Fruit fly (Drosophila melanogaster) whole organism, embryonic: ENCODE results near the gene Pfdn2.

Experiments used
- CG10959 ChIP-seq: fragments of 200-800 bp; sonication (Bioruptor generic); IDR thresholded peaks from 2 replicates; pipeline ENCODE4 v1.3.6; 2022; ENCODE audit warnings: missing biosample characterization, missing genetic modification characterization
- CG11398 ChIP-seq: fragments of 200-800 bp; sonication (Bioruptor generic); optimal IDR thresholded peaks from 2 replicates; lab custom pipeline; 2016; ENCODE audit warnings: missing biosample characterization, missing genetic modification characterization
- CG11456 ChIP-seq: fragments of 200-800 bp; sonication (Bioruptor generic); IDR thresholded peaks from 3 replicates; pipeline ENCODE4 v1.3.6; 2022; ENCODE audit warnings: missing biosample characterization, missing genetic modification characterization
- CG12236 ChIP-seq: fragments of 200-800 bp; sonication (Bioruptor generic); optimal IDR thresholded peaks from 2 replicates; lab custom pipeline; 2016; ENCODE audit warnings: missing biosample characterization, missing genetic modification characterization
- CG1233 ChIP-seq: fragments of 200-800 bp; sonication (Bioruptor generic); optimal IDR thresholded peaks from 4 replicates; lab custom pipeline; 2018; ENCODE audit warnings: missing biosample characterization, mild to moderate bottlenecking, missing genetic modification characterization
- CG12391 ChIP-seq: fragments of 200-800 bp; sonication (Bioruptor generic); optimal IDR thresholded peaks from 3 replicates; lab custom pipeline; 2018; ENCODE audit warnings: missing biosample characterization, mild to moderate bottlenecking, missing genetic modification characterization, moderate library complexity
- CG15011 ChIP-seq: fragments of 200-800 bp; sonication (Bioruptor generic); optimal IDR thresholded peaks from 3 replicates; lab custom pipeline; 2018; ENCODE audit warnings: missing biosample characterization, mild to moderate bottlenecking, missing genetic modification characterization
- CG15601 ChIP-seq: fragments of 200-800 bp; sonication (Bioruptor generic); optimal IDR thresholded peaks from 3 replicates; lab custom pipeline; 2019; ENCODE audit warnings: missing biosample characterization, mild to moderate bottlenecking, missing genetic modification characterization, moderate library complexity
- CG16779 ChIP-seq: fragments of 200-800 bp; sonication (Bioruptor generic); IDR thresholded peaks from 2 replicates; pipeline ENCODE4 v1.3.6; 2022; ENCODE audit warnings: missing biosample characterization, missing genetic modification characterization
- CG16863 ChIP-seq: fragments of 200-800 bp; sonication (Bioruptor generic); optimal IDR thresholded peaks from 3 replicates; lab custom pipeline; 2016; ENCODE audit warnings: missing biosample characterization, missing genetic modification characterization
- CG17359 ChIP-seq: fragments of 200-800 bp; sonication (Bioruptor generic); optimal IDR thresholded peaks from 3 replicates; lab custom pipeline; 2018; ENCODE audit warnings: missing biosample characterization, mild to moderate bottlenecking, missing genetic modification characterization, moderate library complexity
- CG17361 ChIP-seq: fragments of 200-800 bp; sonication (Bioruptor generic); IDR thresholded peaks from 3 replicates; pipeline ENCODE4 v1.3.6; 2022; ENCODE audit warnings: missing biosample characterization, missing genetic modification characterization
- CG17568 ChIP-seq: fragments of 200-800 bp; sonication (Bioruptor generic); optimal IDR thresholded peaks from 2 replicates; lab custom pipeline; 2018; ENCODE audit warnings: missing biosample characterization, mild to moderate bottlenecking, missing genetic modification characterization, moderate library complexity
- CG18011 ChIP-seq: fragments of 200-800 bp; sonication (Bioruptor generic); optimal IDR thresholded peaks from 2 replicates; lab custom pipeline; 2017; ENCODE audit warnings: missing biosample characterization, missing genetic modification characterization, mild to moderate bottlenecking, moderate library complexity, missing genotype
- CG1832 ChIP-seq: fragments of 200-800 bp; sonication (Bioruptor generic); optimal IDR thresholded peaks from 2 replicates; lab custom pipeline; 2017; ENCODE audit warnings: missing biosample characterization, mild to moderate bottlenecking, missing genetic modification characterization, inconsistent platforms
- CG32767 ChIP-seq: fragments of 200-800 bp; sonication (Bioruptor generic); IDR thresholded peaks from 2 replicates; pipeline ENCODE4 v1.3.6; 2022; ENCODE audit warnings: missing biosample characterization, missing genetic modification characterization
- CG6175 ChIP-seq: fragments of 200-800 bp; sonication (Bioruptor generic); IDR thresholded peaks from 3 replicates; pipeline ENCODE4 v1.3.6; 2022; ENCODE audit warnings: missing biosample characterization, missing genetic modification characterization
- CG7786 ChIP-seq: fragments of 200-800 bp; sonication (Bioruptor generic); optimal IDR thresholded peaks from 2 replicates; lab custom pipeline; 2016; ENCODE audit warnings: missing biosample characterization, missing genetic modification characterization
- CG8924 ChIP-seq: fragments of 200-800 bp; optimal IDR thresholded peaks from 3 replicates; lab custom pipeline; 2019; ENCODE audit warnings: missing biosample characterization, mild to moderate bottlenecking, missing genetic modification characterization, moderate library complexity
- CG9932 ChIP-seq: fragments of 200-800 bp; sonication (Bioruptor generic); IDR thresholded peaks from 2 replicates; pipeline ENCODE4 v1.3.6; 2022; ENCODE audit warnings: missing biosample characterization, missing genetic modification characterization
- D19A ChIP-seq: fragments of 200-800 bp; optimal IDR thresholded peaks from 3 replicates; lab custom pipeline; 2019; ENCODE audit warnings: missing biosample characterization, mild to moderate bottlenecking, missing genetic modification characterization, moderate library complexity
- D19B ChIP-seq: fragments of 200-800 bp; sonication (Bioruptor generic); optimal IDR thresholded peaks from 2 replicates; lab custom pipeline; 2017; ENCODE audit warnings: missing biosample characterization, mild to moderate bottlenecking, missing genetic modification characterization
- Dfd ChIP-seq, 2 experiments: fragments of >200 bp; optimal IDR thresholded peaks; 2 replicates each; lab custom pipeline; 2017; ENCODE audit warnings: missing biosample characterization in 2 of 2, missing genetic modification characterization in 2 of 2
- Doc2 ChIP-seq: fragments of 200-800 bp; sonication (Bioruptor generic); IDR thresholded peaks from 2 replicates; pipeline ENCODE4 v1.3.6; 2022; ENCODE audit warnings: missing biosample characterization, missing genetic modification characterization
- HLH54F ChIP-seq: fragments of 200-800 bp; sonication (Bioruptor generic); optimal IDR thresholded peaks from 3 replicates; lab custom pipeline; 2016; ENCODE audit warnings: missing biosample characterization, missing genetic modification characterization
- Hand ChIP-seq: fragments of 200-800 bp; sonication (Bioruptor generic); optimal IDR thresholded peaks from 2 replicates; lab custom pipeline; 2017; ENCODE audit warnings: mild to moderate bottlenecking, missing biosample characterization, missing genetic modification reagents, missing genetic modification characterization
- Med ChIP-seq: fragments of 200-800 bp; sonication (Bioruptor generic); peaks from one replicate; lab custom pipeline; 2016; ENCODE audit warnings: missing biosample characterization, missing genetic modification characterization, mild to moderate bottlenecking, inconsistent platforms, moderate library complexity
- Mes4 ChIP-seq: fragments of 200-800 bp; sonication (Bioruptor generic); optimal IDR thresholded peaks from 2 replicates; lab custom pipeline; 2016; ENCODE audit warnings: missing biosample characterization, missing genetic modification characterization
- NC2α ChIP-seq: fragments of 200-800 bp; sonication (Bioruptor generic); optimal IDR thresholded peaks from 2 replicates; lab custom pipeline; 2016; ENCODE audit warnings: missing biosample characterization, missing genetic modification characterization
- Pdp1 ChIP-seq, 2 experiments: fragments of 200-800 bp; sonication (Bioruptor generic); optimal IDR thresholded peaks; 3 replicates each; lab custom pipeline; 2016; ENCODE audit warnings: missing biosample characterization in 2 of 2, missing genetic modification characterization in 2 of 2, mild to moderate bottlenecking in 1 of 2, moderate library complexity in 1 of 2
- Sin3A ChIP-seq: fragments of >200 bp; optimal IDR thresholded peaks from 2 replicates; lab custom pipeline; 2018
- Trl ChIP-seq, 3 experiments: fragments of >200 bp in 2 of 3; fragments of 200-800 bp in 1 of 3; sonication (Bioruptor generic) in 1 of 3; optimal IDR thresholded peaks; 2 replicates in 1 of 3; 3 replicates in 2 of 3; lab custom pipeline; 2016 to 2017; ENCODE audit warnings: missing biosample characterization in 1 of 3, missing genetic modification characterization in 1 of 3
- bbx ChIP-seq: fragments of 200-800 bp; sonication (Bioruptor generic); IDR thresholded peaks from 2 replicates; pipeline ENCODE4 v1.3.6; 2022; ENCODE audit warnings: missing biosample characterization, missing genetic modification characterization; ENCODE audit not compliant: partially characterized antibody
- bowl ChIP-seq: fragments of 200-800 bp; sonication (Bioruptor generic); IDR thresholded peaks from 2 replicates; pipeline ENCODE4 v1.3.6; 2022; ENCODE audit warnings: missing biosample characterization, missing genetic modification characterization
- cad ChIP-seq: fragments of >200 bp; optimal IDR thresholded peaks from 2 replicates; lab custom pipeline; 2017; ENCODE audit warnings: missing biosample characterization, missing genetic modification characterization
- cato ChIP-seq: fragments of 200-800 bp; sonication (Bioruptor generic); optimal IDR thresholded peaks from 2 replicates; lab custom pipeline; 2016; ENCODE audit warnings: missing biosample characterization, missing genetic modification characterization, borderline replicate concordance
- chinmo ChIP-seq: fragments of 200-800 bp; sonication (Bioruptor generic); IDR thresholded peaks from 4 replicates; pipeline ENCODE4 v1.3.6; 2022; ENCODE audit warnings: missing biosample characterization, missing genetic modification characterization; ENCODE audit not compliant: partially characterized antibody
- ci ChIP-seq: fragments of 200-800 bp; sonication (Bioruptor generic); IDR thresholded peaks from 3 replicates; pipeline ENCODE4 v1.3.6; 2022; ENCODE audit warnings: missing biosample characterization, missing genetic modification characterization
- crp ChIP-seq, 2 experiments: fragments of 200-800 bp; sonication (Bioruptor generic); optimal IDR thresholded peaks; 2 replicates in 1 of 2; 3 replicates in 1 of 2; lab custom pipeline; 2017; ENCODE audit warnings: missing biosample characterization in 2 of 2, missing genetic modification characterization in 2 of 2, mild to moderate bottlenecking in 1 of 2, moderate library complexity in 1 of 2
- danr ChIP-seq: fragments of 200-800 bp; sonication (Bioruptor generic); IDR thresholded peaks from 2 replicates; pipeline ENCODE4 v1.3.6; 2022; ENCODE audit warnings: missing biosample characterization, missing genetic modification characterization
- dmrt11E ChIP-seq: fragments of 200-800 bp; sonication (Bioruptor generic); optimal IDR thresholded peaks from 3 replicates; lab custom pipeline; 2018; ENCODE audit warnings: missing biosample characterization, mild to moderate bottlenecking, missing genetic modification characterization, moderate library complexity
- grn ChIP-seq: fragments of 200-800 bp; sonication (Bioruptor generic); optimal IDR thresholded peaks from 3 replicates; lab custom pipeline; 2017; ENCODE audit warnings: missing biosample characterization, missing genetic modification characterization
- inv ChIP-seq: fragments of 200-800 bp; sonication (Bioruptor generic); IDR thresholded peaks from 2 replicates; pipeline ENCODE4 v1.3.6; 2022; ENCODE audit warnings: missing biosample characterization, missing genetic modification characterization; ENCODE audit not compliant: partially characterized antibody
- nmo ChIP-seq: fragments of 200-800 bp; sonication (Bioruptor generic); optimal IDR thresholded peaks from 2 replicates; lab custom pipeline; 2018; ENCODE audit warnings: missing biosample characterization, mild to moderate bottlenecking, missing genetic modification characterization, moderate library complexity
- run ChIP-seq: fragments of 200-800 bp; sonication (Bioruptor generic); optimal IDR thresholded peaks from 3 replicates; lab custom pipeline; 2018; ENCODE audit warnings: missing biosample characterization, mild to moderate bottlenecking, missing genetic modification characterization
- sd ChIP-seq: fragments of 200-800 bp; sonication (Bioruptor generic); optimal IDR thresholded peaks from 3 replicates; lab custom pipeline; 2018; ENCODE audit warnings: missing biosample characterization, mild to moderate bottlenecking, missing genetic modification characterization, moderate library complexity
- sens-2 ChIP-seq: fragments of 200-800 bp; sonication (Bioruptor generic); IDR thresholded peaks from 2 replicates; pipeline ENCODE4 v1.3.6; 2022; ENCODE audit warnings: missing biosample characterization, missing genetic modification characterization
- so ChIP-seq: fragments of 200-800 bp; sonication (Bioruptor generic); IDR thresholded peaks from 3 replicates; pipeline ENCODE4 v1.3.6; 2022; ENCODE audit warnings: missing biosample characterization, missing genetic modification characterization
- unc-4 ChIP-seq: fragments of 200-800 bp; sonication (Bioruptor generic); IDR thresholded peaks from 2 replicates; pipeline ENCODE4 v1.3.6; 2022; ENCODE audit warnings: missing biosample characterization, missing genetic modification characterization; ENCODE audit not compliant: partially characterized antibody
- unpg ChIP-seq: fragments of 200-800 bp; sonication (Bioruptor generic); optimal IDR thresholded peaks from 3 replicates; lab custom pipeline; 2018; ENCODE audit warnings: missing biosample characterization, mild to moderate bottlenecking, missing genetic modification characterization, moderate library complexity

Gene Pfdn2

dm6 chr3L:11123088-11123487 is 48.9 kb upstream of the Pfdn2 start, which contains the start of the genes Ufd1 and NaPi-III (continued):
- TF ChIP-seq CG1233 (GFP tag; lab: Kevin White, UChicago) (no peak), CG6175 (GFP tag; lab: Robert Waterston, UW) (peak; percentile 100), Doc2 (GFP tag; lab: Robert Waterston, UW) (no peak), danr (GFP tag; lab: Robert Waterston, UW) (no peak), CG32767 (GFP tag; lab: Robert Waterston, UW) (peak; percentile 57; the same call in 1 of the 2 replicates), Pdp1 (GFP tag; optimal IDR thresholded peaks at IDR 0.05; lab: Kevin White, UChicago) (peak in 1 of 2 experiments; percentile 74), CG15601 (peak; percentile 71), CG11456 (GFP tag; lab: Robert Waterston, UW) (peak; percentile 75; the same call in 2 of the 3 replicates), Mes4 (GFP tag; lab: Kevin White, UChicago) (no peak), grn (GFP tag; lab: Kevin White, UChicago) (no peak), D19A (tag; lab: Kevin White, UChicago) (no peak), CG16779 (GFP tag; lab: Robert Waterston, UW) (no peak), Trl (optimal IDR thresholded peaks at IDR 0.05; lab: Kevin White, UChicago) (no peak), Trl (GFP tag; optimal IDR thresholded peaks at IDR 0.05; lab: Kevin White, UChicago) (peak; percentile 2), CG8924 (tag; lab: Kevin White, UChicago) (peak; percentile 47), Dfd (GFP tag; optimal IDR thresholded peaks at IDR 0.05; lab: Kevin White, UChicago) (no peak), CG9932 (GFP tag; lab: Robert Waterston, UW) (peak; percentile 71), run (tag; lab: Kevin White, UChicago) (no peak), CG10959 (GFP tag; lab: Robert Waterston, UW) (no peak), unpg (GFP tag; lab: Kevin White, UChicago) (no peak), dmrt11E (tag; lab: Kevin White, UChicago) (peak; percentile 20), CG15011 (GFP tag; lab: Kevin White, UChicago) (no peak), bowl (GFP tag; lab: Robert Waterston, UW) (no peak), chinmo (GFP tag; lab: Robert Waterston, UW) (peak; percentile 73; the same call in 1 of the 4 replicates), so (GFP tag; lab: Robert Waterston, UW) (0 out of 3 replicates have a peak, but pooled peaks have one; percentile 52), bbx (GFP tag; lab: Robert Waterston, UW) (peak; percentile 91), CG18011 (no peak), CG12391 (tag; lab: Kevin White, UChicago) (peak; percentile 57), cad (GFP tag; lab: Kevin White, UChicago) (no peak), Med (GFP tag; lab: Kevin White, UChicago) (peak; percentile 92), crp (GFP tag; optimal IDR thresholded peaks at IDR 0.05; lab: Kevin White, UChicago) (peak in 1 of 2 experiments; percentile 69), cato (GFP tag; lab: Kevin White, UChicago) (no peak), CG16863 (GFP tag; lab: Kevin White, UChicago) (peak; percentile 8), D19B (no peak), CG17359 (tag; lab: Kevin White, UChicago) (peak; percentile 57), sens-2 (no peak), CG12236 (GFP tag; lab: Kevin White, UChicago) (no peak), HLH54F (GFP tag; lab: Kevin White, UChicago) (peak; percentile 43), sd (peak; percentile 77), Sin3A (peak; percentile 79), ci (GFP tag; lab: Robert Waterston, UW) (peak; percentile 48; the same call in 1 of the 3 replicates), nmo (GFP tag; lab: Kevin White, UChicago) (peak; percentile 74), CG17568 (no peak), CG7786 (no peak), Hand (no peak), CG11398 (GFP tag; lab: Kevin White, UChicago) (no peak), NC2α (GFP tag; lab: Kevin White, UChicago) (no peak), unc-4 (peak; percentile 92), CG1832 (no peak), inv (GFP tag; lab: Robert Waterston, UW) (peak; percentile 71; the same call in 1 of the 2 replicates), CG17361 (GFP tag; lab: Robert Waterston, UW) (no peak)
